Worm (Caenorhabditis elegans) whole organism, L4 larva: ENCODE measurements around the gene F32D1.11.
"Not testable (repeated sequence)": the region's sequence is repeated elsewhere in the genome, so short reads cannot be mapped to it uniquely, and the experiment has no call there.

Experiments
- fkh-10 ChIP-seq: fragments of 150-350 bp; optimal IDR thresholded peaks from 2 replicates; lab custom pipeline; 2014; ENCODE audit warnings: missing biosample characterization, missing genetic modification reagents, missing genetic modification characterization
- jun-1 ChIP-seq: fragments of 150-350 bp; optimal IDR thresholded peaks from 2 replicates; lab custom pipeline; 2014; ENCODE audit warnings: missing biosample characterization, missing genetic modification reagents, missing genetic modification characterization
- pha-4 ChIP-seq, 2 experiments: fragments of 150-350 bp in 1 of 2; fragments of 200-800 bp in 1 of 2; sonication (Bioruptor generic) in 1 of 2; IDR thresholded peaks in 1 of 2; optimal IDR thresholded peaks in 1 of 2; 2 replicates each; pipeline versions ENCODE4 v1.3.6 to Lab custom; 2014 to 2022; ENCODE audit warnings: missing genetic modification characterization in 2 of 2, missing genetic modification reagents in 2 of 2, missing biosample characterization in 1 of 2, missing compliant biosample characterization in 1 of 2
- unc-62 ChIP-seq, 3 experiments: fragments of 150-350 bp in 1 of 3; sonication (generic microtip); optimal IDR thresholded peaks in 2 of 3; peaks in 1 of 3; 1 replicate in 1 of 3; 2 replicates in 2 of 3; lab custom pipeline; 2014 to 2017; ENCODE audit warnings: missing biosample characterization in 3 of 3, missing genetic modification characterization in 3 of 3, missing genetic modification reagents in 3 of 3, missing genotype in 1 of 3
- zag-1 ChIP-seq: fragments of 150-350 bp; optimal IDR thresholded peaks from 2 replicates; lab custom pipeline; 2014; ENCODE audit warnings: missing biosample characterization, missing genetic modification characterization

DNA sequence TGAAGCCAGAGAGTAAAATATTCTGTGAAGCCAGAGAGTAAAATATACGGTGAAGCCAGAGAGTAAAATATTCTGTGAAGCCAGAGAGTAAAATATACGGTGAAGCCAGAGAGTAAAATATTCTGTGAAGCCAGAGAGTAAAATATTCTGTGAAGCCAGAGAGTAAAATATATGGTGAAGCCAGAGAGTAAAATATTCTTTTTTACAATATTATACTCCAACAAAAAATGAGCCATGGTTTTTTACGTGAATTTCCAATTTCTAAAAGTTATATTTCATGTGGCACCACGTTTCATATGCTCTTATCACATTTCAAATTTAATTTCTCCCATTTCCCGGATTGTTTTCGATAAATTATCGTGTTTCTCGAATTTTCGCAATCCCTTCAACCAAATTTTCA lies 29.9 kb downstream of the F32D1.11 start, which contains the start of gene irld-1:
- not testable (repeated sequence) for TF ChIP-seq jun-1 (tag; lab: Kevin White, UChicago); unc-62 (GFP tag; optimal IDR thresholded peaks at IDR 0.05 in 1 of 2; lab: Kevin White, UChicago); unc-62 (tag; optimal IDR thresholded peaks at IDR 0.05; lab: Kevin White, UChicago); zag-1; fkh-10; pha-4 (GFP tag; IDR thresholded peaks at IDR 0.05; lab: Robert Waterston, UW); pha-4 (tag; optimal IDR thresholded peaks at IDR 0.05; lab: Kevin White, UChicago)
